Fruit fly (Drosophila melanogaster) whole organism: ENCODE measurements around the gene CG17258.

Experiments
- EcR ChIP-seq, 2 experiments: fragments of >200 bp; optimal IDR thresholded peaks; 2 replicates each; lab custom pipeline; 2017; ENCODE audit warnings: missing biosample characterization in 2 of 2, missing genetic modification characterization in 2 of 2, missing genetic modification reagents in 2 of 2
- psq ChIP-seq: fragments of >200 bp; optimal IDR thresholded peaks from 2 replicates; lab custom pipeline; 2017
- usp ChIP-seq: fragments of >200 bp; optimal IDR thresholded peaks from 2 replicates; lab custom pipeline; 2017; ENCODE audit warnings: missing biosample characterization, missing genetic modification characterization, mixed read lengths

Gene CG17258

DNA sequence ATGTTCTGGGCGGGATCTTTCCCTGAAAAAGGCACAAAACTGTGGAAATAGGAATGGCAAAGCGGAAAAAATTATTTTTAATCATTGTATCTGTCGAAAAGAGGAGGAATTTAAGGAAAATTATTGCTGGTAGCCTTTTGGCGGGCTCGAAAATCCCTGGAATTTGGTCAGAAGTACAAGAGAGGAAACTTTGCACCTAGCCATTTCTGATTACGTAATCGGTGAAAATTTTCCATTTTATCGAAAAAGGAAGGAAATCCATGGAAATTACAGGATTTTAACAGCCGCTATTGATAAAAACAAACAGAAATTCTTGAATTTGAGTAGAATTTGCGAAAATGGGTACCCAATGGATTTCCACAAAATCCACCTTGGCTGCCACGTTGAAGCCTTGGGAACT, 48.4 kb downstream of the CG17258 start:
- TF ChIP-seq EcR (GFP tag; optimal IDR thresholded peaks at IDR 0.05; lab: Kevin White, UChicago) (no peak), psq (lab: Kevin White, UChicago) (no peak), usp (GFP tag; lab: Kevin White, UChicago) (no peak)
